Fruit fly (Drosophila melanogaster): ENCODE measurements around the gene Coq8.
A peak's percentile ranks its signal among the peaks of the same experiment; 100 is the strongest.

Coq8 gene

DNA sequence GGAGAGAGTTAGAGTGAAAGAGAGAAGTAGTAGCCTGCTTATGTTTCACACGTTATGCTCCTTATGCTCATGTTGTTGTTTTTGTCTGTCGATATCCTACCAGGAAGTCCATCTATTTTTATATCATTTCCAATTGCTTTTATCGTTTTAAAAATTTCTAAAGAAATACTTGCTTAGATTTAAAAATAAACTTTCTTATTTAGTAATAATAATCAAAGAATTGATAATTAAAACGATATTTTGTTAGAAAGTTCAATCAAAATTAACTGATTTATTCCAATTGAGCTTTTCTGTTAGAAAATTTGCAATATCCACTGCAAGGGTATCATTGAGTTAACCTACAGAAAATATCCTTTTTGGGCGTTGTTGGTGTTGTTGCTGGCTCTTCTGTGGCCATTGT is 31.1 kb downstream of the Coq8 start (continued):
- TF ChIP-seq CG14441 (GFP tag; IDR thresholded peaks at IDR 0.05) = no peak
- TF ChIP-seq CG17612 (GFP tag; IDR thresholded peaks at IDR 0.05) = no peak
- peak; percentile 15 for TF ChIP-seq CG2120 (GFP tag; optimal IDR thresholded peaks at IDR 0.05)
- TF ChIP-seq CG10565 (GFP tag; optimal IDR thresholded peaks at IDR 0.05) = no peak
- TF ChIP-seq Dip3 (GFP tag; optimal IDR thresholded peaks at IDR 0.05) = no peak
- TF ChIP-seq CG31224 (GFP tag; IDR thresholded peaks at IDR 0.05) = no peak
- peak; percentile 54 for TF ChIP-seq CG11504 (tag; optimal IDR thresholded peaks at IDR 0.05)
- no peak for TF ChIP-seq HLHmδ (GFP tag; optimal IDR thresholded peaks at IDR 0.05)
- no peak for TF ChIP-seq hbn (GFP tag; IDR thresholded peaks at IDR 0.05; ENCODE audit: partially characterized antibody)
- TF ChIP-seq CG6272 (GFP tag; IDR thresholded peaks at IDR 0.05) = no peak
- no peak for TF ChIP-seq CG12236 (GFP tag; optimal IDR thresholded peaks at IDR 0.05)
- TF ChIP-seq CG8944 (GFP tag; optimal IDR thresholded peaks at IDR 0.05) = no peak
- no peak for TF ChIP-seq CG17385 (GFP tag; optimal IDR thresholded peaks at IDR 0.05)
- no peak for TF ChIP-seq cad (GFP tag; optimal IDR thresholded peaks at IDR 0.05)
- TF ChIP-seq E2f2 (GFP tag; IDR thresholded peaks at IDR 0.05) = no peak
- no peak for TF ChIP-seq ara (GFP tag; IDR thresholded peaks at IDR 0.05)
- no peak for TF ChIP-seq CG1024 (GFP tag; IDR thresholded peaks at IDR 0.05)
- no peak for TF ChIP-seq CG12071 (GFP tag; optimal IDR thresholded peaks at IDR 0.05)
- TF ChIP-seq CG17829 (tag; optimal IDR thresholded peaks at IDR 0.05) = no peak
- no peak for TF ChIP-seq trem (tag; optimal IDR thresholded peaks at IDR 0.05)
- TF ChIP-seq CG6175 (GFP tag; IDR thresholded peaks at IDR 0.05) = no peak
- no peak for TF ChIP-seq tgo (GFP tag; IDR thresholded peaks at IDR 0.05)
- no peak for TF ChIP-seq h (optimal IDR thresholded peaks at IDR 0.05)
- TF ChIP-seq Trl (optimal IDR thresholded peaks at IDR 0.05) = peak in 1 of 2 experiments; percentile 51
- no peak for TF ChIP-seq Trl (GFP tag; optimal IDR thresholded peaks at IDR 0.05)
- TF ChIP-seq CG17328 (GFP tag; IDR thresholded peaks at IDR 0.05) = no peak
- no peak for TF ChIP-seq CG2129 (GFP tag; IDR thresholded peaks at IDR 0.05; ENCODE audit: partially characterized antibody)
- TF ChIP-seq CG18599 (GFP tag; optimal IDR thresholded peaks at IDR 0.05) = peak; percentile 75
- TF ChIP-seq MBD-R2 (GFP tag; IDR thresholded peaks at IDR 0.05) = no peak
- peak; percentile 6 for TF ChIP-seq Dek (tag; optimal IDR thresholded peaks at IDR 0.05)
- peak; percentile 29 for TF ChIP-seq Hmr (GFP tag; optimal IDR thresholded peaks at IDR 0.05)
- no peak for TF ChIP-seq ttk (GFP tag; IDR thresholded peaks at IDR 0.05)
- TF ChIP-seq CG30020 (tag; optimal IDR thresholded peaks at IDR 0.05) = no peak
- no peak for TF ChIP-seq yki (optimal IDR thresholded peaks at IDR 0.05)
- TF ChIP-seq esg (GFP tag; conservative IDR thresholded peaks at IDR 0.05) = no peak
- TF ChIP-seq CG7839 (tag; optimal IDR thresholded peaks at IDR 0.05) = peak; percentile 53
- TF ChIP-seq CG30431 (GFP tag; optimal IDR thresholded peaks at IDR 0.05) = no peak
- no peak for TF ChIP-seq chinmo (GFP tag; IDR thresholded peaks at IDR 0.05; ENCODE audit: partially characterized antibody)
- peak; percentile 1 for TF ChIP-seq CG18262 (tag; optimal IDR thresholded peaks at IDR 0.05)
- TF ChIP-seq H15 (GFP tag; IDR thresholded peaks at IDR 0.05) = no peak
- TF ChIP-seq Dip2 (GFP tag; IDR thresholded peaks at IDR 0.05) = no peak
- TF ChIP-seq Eip74EF (GFP tag; optimal IDR thresholded peaks at IDR 0.05) = no peak
- TF ChIP-seq hth (optimal IDR thresholded peaks at IDR 0.05) = no peak
- TF ChIP-seq fd96Cb (tag; optimal IDR thresholded peaks at IDR 0.05) = no peak
- no peak for TF ChIP-seq pros (GFP tag; optimal IDR thresholded peaks at IDR 0.05)
- no peak for TF ChIP-seq CG7745 (tag; optimal IDR thresholded peaks at IDR 0.05)
- TF ChIP-seq CG8359 (GFP tag; optimal IDR thresholded peaks at IDR 0.05; ENCODE audit: borderline replicate concordance) = no peak
- no peak for TF ChIP-seq CG9215 (GFP tag; IDR thresholded peaks at IDR 0.05)
- TF ChIP-seq prd (optimal IDR thresholded peaks at IDR 0.05) = no peak
- no peak for TF ChIP-seq prd (GFP tag; IDR thresholded peaks at IDR 0.05)
- no peak for TF ChIP-seq trh (GFP tag; optimal IDR thresholded peaks at IDR 0.05)
- no peak for TF ChIP-seq hkb (optimal IDR thresholded peaks at IDR 0.05)
- no peak for TF ChIP-seq hkb (GFP tag; IDR thresholded peaks at IDR 0.05)
- no peak for TF ChIP-seq CG17912 (GFP tag; optimal IDR thresholded peaks at IDR 0.05)

Data from whole organism, embryonic.